Fruit fly (Drosophila melanogaster) whole organism, embryonic: ENCODE data around the gene Glut4EF.
A peak's percentile ranks its signal among the peaks of the same experiment; 100 is the strongest.

Source experiments
- B-H2 ChIP-seq: fragments of 200-800 bp; sonication (Bioruptor generic); optimal IDR thresholded peaks from 2 replicates; lab custom pipeline; 2018; ENCODE audit warnings: missing biosample characterization, mild to moderate bottlenecking, missing genetic modification characterization
- CG10274 ChIP-seq: fragments of 200-800 bp; sonication (Bioruptor generic); optimal IDR thresholded peaks from 3 replicates; lab custom pipeline; 2017; ENCODE audit warnings: missing biosample characterization, mild to moderate bottlenecking, missing genetic modification characterization
- CG10321 ChIP-seq: fragments of 200-800 bp; sonication (Bioruptor generic); IDR thresholded peaks from 2 replicates; pipeline ENCODE4 v1.3.6; 2022; ENCODE audit warnings: missing biosample characterization, missing genetic modification characterization
- CG10366 ChIP-seq: fragments of 200-800 bp; sonication (Bioruptor generic); IDR thresholded peaks from 2 replicates; pipeline ENCODE4 v1.3.6; 2022; ENCODE audit warnings: missing biosample characterization, missing genetic modification characterization
- CG12071 ChIP-seq: fragments of 200-800 bp; sonication (Bioruptor generic); optimal IDR thresholded peaks from 3 replicates; lab custom pipeline; 2018; ENCODE audit warnings: missing biosample characterization, mild to moderate bottlenecking, missing genetic modification characterization
- CG12659 ChIP-seq: fragments of 200-800 bp; sonication (Bioruptor generic); optimal IDR thresholded peaks from 3 replicates; lab custom pipeline; 2017; ENCODE audit warnings: mild to moderate bottlenecking, missing biosample characterization, missing genetic modification reagents, missing genetic modification characterization
- CG12942 ChIP-seq: fragments of 200-800 bp; sonication (Bioruptor generic); optimal IDR thresholded peaks from 3 replicates; lab custom pipeline; 2016; ENCODE audit warnings: missing biosample characterization, missing genetic modification characterization
- CG13296 ChIP-seq: fragments of 200-800 bp; sonication (Bioruptor generic); optimal IDR thresholded peaks from 3 replicates; lab custom pipeline; 2018; ENCODE audit warnings: missing biosample characterization, mild to moderate bottlenecking, missing genetic modification characterization
- CG15269 ChIP-seq: fragments of 200-800 bp; sonication (Bioruptor generic); optimal IDR thresholded peaks from 2 replicates; lab custom pipeline; 2018; ENCODE audit warnings: missing biosample characterization, mild to moderate bottlenecking, missing genetic modification characterization, moderate library complexity
- CG1603 ChIP-seq: fragments of 200-800 bp; sonication (Bioruptor generic); optimal IDR thresholded peaks from 2 replicates; lab custom pipeline; 2019; ENCODE audit warnings: missing biosample characterization, mild to moderate bottlenecking, missing genetic modification characterization, moderate library complexity
- CG1647 ChIP-seq: fragments of 200-800 bp; sonication (Bioruptor generic); optimal IDR thresholded peaks from 3 replicates; lab custom pipeline; 2016; ENCODE audit warnings: missing biosample characterization, missing genetic modification characterization
- CG18619 ChIP-seq: fragments of 200-800 bp; sonication (Bioruptor generic); optimal IDR thresholded peaks from 3 replicates; lab custom pipeline; 2017; ENCODE audit warnings: missing biosample characterization, mild to moderate bottlenecking, missing genetic modification characterization
- CG18764 ChIP-seq: fragments of 200-800 bp; sonication (Bioruptor generic); optimal IDR thresholded peaks from 3 replicates; lab custom pipeline; 2016; ENCODE audit warnings: missing biosample characterization, missing genetic modification characterization
- CG2712 ChIP-seq: fragments of 200-800 bp; optimal IDR thresholded peaks from 3 replicates; lab custom pipeline; 2019; ENCODE audit warnings: missing biosample characterization, mild to moderate bottlenecking, missing genetic modification characterization, moderate library complexity
- CG3847 ChIP-seq: fragments of 200-800 bp; sonication (Bioruptor generic); IDR thresholded peaks from 2 replicates; pipeline ENCODE4 v1.3.6; 2022; ENCODE audit warnings: missing biosample characterization, missing genetic modification characterization
- CG4360 ChIP-seq: fragments of 200-800 bp; sonication (Bioruptor generic); IDR thresholded peaks from 2 replicates; pipeline ENCODE4 v1.3.6; 2022; ENCODE audit warnings: missing biosample characterization, missing genetic modification characterization
- CG43689 ChIP-seq: fragments of 200-800 bp; sonication (Bioruptor generic); IDR thresholded peaks from 2 replicates; pipeline ENCODE4 v1.3.6; 2022; ENCODE audit warnings: missing biosample characterization, missing genetic modification characterization
- CG6683 ChIP-seq: fragments of 200-800 bp; sonication (Bioruptor generic); optimal IDR thresholded peaks from 2 replicates; lab custom pipeline; 2017; ENCODE audit warnings: missing biosample characterization, mild to moderate bottlenecking, missing genetic modification characterization, missing genetic modification reagents
- CG6791 ChIP-seq: fragments of 200-800 bp; sonication (Bioruptor generic); IDR thresholded peaks from 3 replicates; pipeline ENCODE4 v1.3.6; 2022; ENCODE audit warnings: missing biosample characterization, missing genetic modification characterization; ENCODE audit not compliant: partially characterized antibody
- CG8290 ChIP-seq, 3 experiments: fragments of 200-800 bp; sonication (Bioruptor generic); optimal IDR thresholded peaks; 2 replicates each; lab custom pipeline; 2016 to 2019; ENCODE audit warnings: missing biosample characterization in 3 of 3, missing genetic modification characterization in 3 of 3, mild to moderate bottlenecking in 2 of 3, moderate library complexity in 1 of 3
- CG9215 ChIP-seq: fragments of 200-800 bp; sonication (Bioruptor generic); IDR thresholded peaks from 2 replicates; pipeline ENCODE4 v1.3.6; 2022; ENCODE audit warnings: missing biosample characterization, missing genetic modification characterization
- CHES-1-like ChIP-seq: fragments of 200-800 bp; sonication (Bioruptor generic); optimal IDR thresholded peaks from 2 replicates; lab custom pipeline; 2016; ENCODE audit warnings: missing biosample characterization, missing genetic modification characterization
- Dad ChIP-seq: fragments of 200-800 bp; sonication (Bioruptor generic); optimal IDR thresholded peaks from 3 replicates; lab custom pipeline; 2016; ENCODE audit warnings: missing biosample characterization, missing genetic modification characterization
- Dip2 ChIP-seq: fragments of 200-800 bp; sonication (Bioruptor generic); IDR thresholded peaks from 2 replicates; pipeline ENCODE4 v1.3.6; 2022; ENCODE audit warnings: missing biosample characterization, missing genetic modification characterization
- Doc2 ChIP-seq: fragments of 200-800 bp; sonication (Bioruptor generic); IDR thresholded peaks from 2 replicates; pipeline ENCODE4 v1.3.6; 2022; ENCODE audit warnings: missing biosample characterization, missing genetic modification characterization
- ERR ChIP-seq: fragments of 200-800 bp; sonication (Bioruptor generic); optimal IDR thresholded peaks from 2 replicates; lab custom pipeline; 2016; ENCODE audit warnings: missing biosample characterization, missing genetic modification characterization
- HHEX ChIP-seq: fragments of 200-800 bp; sonication (Bioruptor generic); optimal IDR thresholded peaks from 3 replicates; lab custom pipeline; 2017; ENCODE audit warnings: missing biosample characterization, mild to moderate bottlenecking, missing genetic modification characterization, missing genetic modification reagents
- HmgD ChIP-seq: fragments of 200-800 bp; sonication (Bioruptor generic); optimal IDR thresholded peaks from 3 replicates; lab custom pipeline; 2016; ENCODE audit warnings: missing biosample characterization, missing genetic modification characterization
- Hr51 ChIP-seq, 2 experiments: fragments of 200-800 bp; sonication (Bioruptor generic); optimal IDR thresholded peaks; 2 replicates in 1 of 2; 3 replicates in 1 of 2; lab custom pipeline; 2016 to 2018; ENCODE audit warnings: missing biosample characterization in 2 of 2, missing genetic modification characterization in 2 of 2, mild to moderate bottlenecking in 1 of 2, moderate library complexity in 1 of 2
- NC2α ChIP-seq: fragments of 200-800 bp; sonication (Bioruptor generic); optimal IDR thresholded peaks from 2 replicates; lab custom pipeline; 2016; ENCODE audit warnings: missing biosample characterization, missing genetic modification characterization
- Ravus ChIP-seq: fragments of 200-800 bp; sonication (Bioruptor generic); IDR thresholded peaks from 2 replicates; pipeline ENCODE4 v1.3.6; 2022; ENCODE audit warnings: missing biosample characterization, missing genetic modification characterization
- Sry-δ ChIP-seq: fragments of 200-800 bp; sonication (Bioruptor generic); optimal IDR thresholded peaks from 2 replicates; lab custom pipeline; 2016; ENCODE audit warnings: missing biosample characterization, missing genetic modification characterization
- YL-1 ChIP-seq: fragments of 200-800 bp; sonication (Bioruptor generic); optimal IDR thresholded peaks from 3 replicates; lab custom pipeline; 2017; ENCODE audit warnings: missing biosample characterization, mild to moderate bottlenecking, missing genetic modification characterization
- bbx ChIP-seq: fragments of 200-800 bp; sonication (Bioruptor generic); IDR thresholded peaks from 2 replicates; pipeline ENCODE4 v1.3.6; 2022; ENCODE audit warnings: missing biosample characterization, missing genetic modification characterization; ENCODE audit not compliant: partially characterized antibody
- cg ChIP-seq: fragments of 200-800 bp; sonication (Bioruptor generic); optimal IDR thresholded peaks from 3 replicates; lab custom pipeline; 2019; ENCODE audit warnings: missing biosample characterization, mild to moderate bottlenecking, missing genetic modification characterization, moderate library complexity
- chn ChIP-seq: fragments of 200-800 bp; sonication (Bioruptor generic); optimal IDR thresholded peaks from 2 replicates; lab custom pipeline; 2016; ENCODE audit warnings: missing biosample characterization, missing genetic modification characterization
- dmrt99B ChIP-seq: fragments of 200-800 bp; sonication (Bioruptor generic); optimal IDR thresholded peaks from 2 replicates; lab custom pipeline; 2018; ENCODE audit warnings: missing biosample characterization, mild to moderate bottlenecking, missing genetic modification characterization, moderate library complexity
- ewg ChIP-seq: fragments of 200-800 bp; sonication (Bioruptor generic); optimal IDR thresholded peaks from 3 replicates; lab custom pipeline; 2017; ENCODE audit warnings: mild to moderate bottlenecking, missing biosample characterization, missing genetic modification reagents, missing genetic modification characterization
- fru ChIP-seq: fragments of >200 bp; optimal IDR thresholded peaks from 2 replicates; lab custom pipeline; 2017
- ham ChIP-seq: fragments of 200-800 bp; sonication (Bioruptor generic); IDR thresholded peaks from 2 replicates; pipeline ENCODE4 v1.3.6; 2022; ENCODE audit warnings: missing biosample characterization, missing genetic modification characterization
- ind ChIP-seq: fragments of 200-800 bp; sonication (Bioruptor generic); optimal IDR thresholded peaks from 3 replicates; lab custom pipeline; 2016; ENCODE audit warnings: missing biosample characterization, missing genetic modification characterization
- lola ChIP-seq, 3 experiments: fragments of >200 bp in 2 of 3; fragments of 200-800 bp in 1 of 3; sonication (Bioruptor generic) in 1 of 3; optimal IDR thresholded peaks; 2 replicates each; lab custom pipeline; 2017 to 2019; ENCODE audit warnings: missing biosample characterization in 3 of 3, missing genetic modification characterization in 3 of 3, mild to moderate bottlenecking in 1 of 3, moderate library complexity in 1 of 3
- luna ChIP-seq: fragments of 200-800 bp; sonication (Bioruptor generic); optimal IDR thresholded peaks from 2 replicates; lab custom pipeline; 2016; ENCODE audit warnings: missing biosample characterization, missing genetic modification characterization
- peb ChIP-seq: fragments of 200-800 bp; sonication (Bioruptor generic); IDR thresholded peaks from 2 replicates; pipeline ENCODE4 v1.3.6; 2022; ENCODE audit warnings: missing biosample characterization, missing genetic modification characterization
- pzg ChIP-seq: fragments of 200-800 bp; sonication (Bioruptor generic); optimal IDR thresholded peaks from 3 replicates; lab custom pipeline; 2018; ENCODE audit warnings: missing biosample characterization, mild to moderate bottlenecking, missing genetic modification characterization, moderate library complexity
- ranshi ChIP-seq: fragments of 200-800 bp; sonication (Bioruptor generic); IDR thresholded peaks from 2 replicates; pipeline ENCODE4 v1.3.6; 2022; ENCODE audit warnings: missing biosample characterization, missing genetic modification characterization
- schlank ChIP-seq: fragments of 200-800 bp; sonication (Bioruptor generic); optimal IDR thresholded peaks from 2 replicates; lab custom pipeline; 2018; ENCODE audit warnings: missing biosample characterization, mild to moderate bottlenecking, missing genetic modification characterization
- sr ChIP-seq: fragments of 200-800 bp; sonication (Bioruptor generic); IDR thresholded peaks from 3 replicates; pipeline ENCODE4 v1.3.6; 2022; ENCODE audit warnings: missing biosample characterization, missing genetic modification characterization
- tin ChIP-seq: fragments of 200-800 bp; sonication (Bioruptor generic); optimal IDR thresholded peaks from 3 replicates; lab custom pipeline; 2016; ENCODE audit warnings: missing biosample characterization, missing genetic modification characterization
- tio ChIP-seq: fragments of 200-800 bp; sonication (Bioruptor generic); optimal IDR thresholded peaks from 2 replicates; lab custom pipeline; 2017; ENCODE audit warnings: missing biosample characterization, missing genetic modification characterization, inconsistent platforms

The Glut4EF gene

dm6 chr3R:9884461-9885185 lies 10.1 kb downstream of the Glut4EF start (continued):
- TF ChIP-seq HHEX (GFP tag; lab: Kevin White, UChicago): peak; percentile 34
- TF ChIP-seq CG12942: peak; percentile 21
- no peak for TF ChIP-seq YL-1 (GFP tag; lab: Kevin White, UChicago)
- no peak for TF ChIP-seq ewg
- no peak for TF ChIP-seq CG10321
- peak; percentile 44 for TF ChIP-seq CG12071
- no peak for TF ChIP-seq ham (GFP tag; lab: Robert Waterston, UW)
- peak; percentile 54 for TF ChIP-seq ind (GFP tag; lab: Kevin White, UChicago)
- no peak for TF ChIP-seq CG8290 (GFP tag; optimal IDR thresholded peaks at IDR 0.05; lab: Kevin White, UChicago)
- TF ChIP-seq CG8290 (tag; optimal IDR thresholded peaks at IDR 0.05; lab: Kevin White, UChicago): peak in 1 of 2 experiments; percentile 95
- TF ChIP-seq Dad (GFP tag; lab: Kevin White, UChicago): no peak
- peak; percentile 62 for TF ChIP-seq dmrt99B (tag; lab: Kevin White, UChicago)
- TF ChIP-seq Dip2 (GFP tag; lab: Robert Waterston, UW): no peak
- no peak for TF ChIP-seq bbx (GFP tag; lab: Robert Waterston, UW)
- TF ChIP-seq CG1603 (tag; lab: Kevin White, UChicago): peak; percentile 55
- TF ChIP-seq luna (GFP tag; lab: Kevin White, UChicago): peak; percentile 6
- TF ChIP-seq peb (GFP tag; lab: Robert Waterston, UW): 0 out of 2 replicates have a peak, but pooled peaks have one; percentile 22
- no peak for TF ChIP-seq CG18764 (GFP tag; lab: Kevin White, UChicago)
- TF ChIP-seq CG10274 (GFP tag; lab: Kevin White, UChicago): no peak
- peak; percentile 55 for TF ChIP-seq ERR (GFP tag; lab: Kevin White, UChicago)
- TF ChIP-seq CG10366 (GFP tag; lab: Robert Waterston, UW): peak; percentile 55
- no peak for TF ChIP-seq Ravus (GFP tag; lab: Robert Waterston, UW)
- TF ChIP-seq pzg (GFP tag; lab: Kevin White, UChicago): no peak
- TF ChIP-seq lola (GFP tag; optimal IDR thresholded peaks at IDR 0.05; lab: Kevin White, UChicago): no peak
- no peak for TF ChIP-seq Doc2
- peak; percentile 62; the same call in 1 of the 2 replicates for TF ChIP-seq ranshi (GFP tag; lab: Robert Waterston, UW)
- no peak for TF ChIP-seq CG1647 (GFP tag; lab: Kevin White, UChicago)
- TF ChIP-seq CG13296 (GFP tag; lab: Kevin White, UChicago): no peak
- TF ChIP-seq Hr51 (GFP tag; optimal IDR thresholded peaks at IDR 0.05; lab: Kevin White, UChicago): peak; percentile 22 to 23
- no peak for TF ChIP-seq Sry-δ (GFP tag; lab: Kevin White, UChicago)
- no peak for TF ChIP-seq HmgD (GFP tag; lab: Kevin White, UChicago)
- TF ChIP-seq sr (GFP tag; lab: Robert Waterston, UW): peak; percentile 99
- TF ChIP-seq CG6683: no peak
- peak; percentile 79 for TF ChIP-seq schlank (tag; lab: Kevin White, UChicago)
- no peak for TF ChIP-seq tio
- TF ChIP-seq CG2712 (tag; lab: Kevin White, UChicago): no peak
- no peak for TF ChIP-seq CG6791 (GFP tag; lab: Robert Waterston, UW)
- TF ChIP-seq chn (GFP tag; lab: Kevin White, UChicago): no peak
- TF ChIP-seq CG3847 (GFP tag; lab: Robert Waterston, UW): peak; percentile 58
- no peak for TF ChIP-seq fru (lab: Kevin White, UChicago)
- TF ChIP-seq CG15269 (tag; lab: Kevin White, UChicago): peak; percentile 64
- peak; percentile 48 for TF ChIP-seq CG12659 (GFP tag; lab: Kevin White, UChicago)
- TF ChIP-seq NC2α (GFP tag; lab: Kevin White, UChicago): no peak
- TF ChIP-seq B-H2: peak; percentile 85
- no peak for TF ChIP-seq CG43689 (GFP tag; lab: Robert Waterston, UW)
- TF ChIP-seq CG4360: no peak
- peak; percentile 48 for TF ChIP-seq CG18619
- peak; percentile 60 for TF ChIP-seq CHES-1-like (GFP tag; lab: Kevin White, UChicago)
- peak; percentile 55 for TF ChIP-seq CG9215 (GFP tag; lab: Robert Waterston, UW)
- TF ChIP-seq cg (GFP tag; lab: Kevin White, UChicago): no peak
- TF ChIP-seq tin (GFP tag; lab: Kevin White, UChicago): peak; percentile 23
